Fruit fly (Drosophila melanogaster): Measurements from ENCODE around the gene CG9588.

DNA sequence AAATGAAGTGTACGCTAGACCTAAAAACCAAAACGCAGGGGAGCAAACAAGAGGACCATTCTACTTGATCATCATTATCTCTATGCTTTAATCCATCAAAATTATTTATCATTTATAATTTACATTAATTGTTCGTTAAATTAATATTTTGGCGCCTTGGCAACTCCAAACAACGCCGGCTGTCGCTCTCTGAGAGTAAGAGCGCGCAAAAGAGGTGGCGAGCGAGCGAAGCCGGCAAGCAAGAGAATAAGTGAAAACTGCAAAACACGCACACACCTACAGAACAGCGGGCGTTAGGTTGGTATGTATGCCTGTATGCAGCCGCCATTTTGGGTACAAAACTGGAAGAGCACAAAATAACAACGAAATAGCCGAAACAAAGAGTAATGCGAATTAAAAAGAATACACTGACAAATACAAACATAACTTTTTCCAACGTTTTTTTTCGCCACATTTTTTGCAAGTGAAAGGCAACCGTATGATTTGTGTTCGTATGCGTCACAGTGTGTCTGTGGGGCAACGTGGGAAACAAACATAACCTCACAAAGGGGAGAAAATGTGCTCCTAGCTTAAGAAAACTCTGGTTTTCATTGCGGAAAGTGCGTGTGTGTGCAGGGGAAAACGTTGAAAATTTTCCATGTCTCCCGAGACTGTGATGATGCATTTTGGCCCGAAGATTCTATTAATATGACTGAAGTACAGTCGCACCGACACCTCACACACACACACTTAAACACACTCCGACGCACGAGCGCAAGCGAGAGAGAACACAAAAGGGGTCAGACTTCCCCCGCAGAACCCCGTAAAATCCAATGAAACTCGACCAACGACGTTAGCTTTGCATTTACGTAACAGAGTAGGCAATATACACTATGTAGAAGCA, 31.5 kb downstream of the CG9588 start:
- TF ChIP-seq CTCF (optimal IDR thresholded peaks at IDR 0.05) (no peak), CG8478 (optimal IDR thresholded peaks at IDR 0.05) (no peak)
